Fruit fly (Drosophila melanogaster) whole organism, embryonic: Measurements from ENCODE around the gene CG14013.

ENCODE experiments used
- Aef1 ChIP-seq: fragments of 200-800 bp; sonication (Bioruptor generic); IDR thresholded peaks from 3 replicates; pipeline ENCODE4 v1.3.6; 2022; ENCODE audit warnings: missing biosample characterization, missing genetic modification characterization
- Atf3 ChIP-seq: fragments of 200-800 bp; sonication (Bioruptor generic); optimal IDR thresholded peaks from 3 replicates; lab custom pipeline; 2016; ENCODE audit warnings: missing biosample characterization, missing genetic modification characterization
- Atf6 ChIP-seq: fragments of 200-800 bp; sonication (Bioruptor generic); IDR thresholded peaks from 2 replicates; pipeline ENCODE4 v1.3.6; 2022; ENCODE audit warnings: missing biosample characterization, missing genetic modification characterization
- CG10366 ChIP-seq: fragments of 200-800 bp; sonication (Bioruptor generic); IDR thresholded peaks from 2 replicates; pipeline ENCODE4 v1.3.6; 2022; ENCODE audit warnings: missing biosample characterization, missing genetic modification characterization
- CG11247 ChIP-seq: fragments of 200-800 bp; sonication (Bioruptor generic); IDR thresholded peaks from 2 replicates; pipeline ENCODE4 v1.3.6; 2022; ENCODE audit warnings: missing biosample characterization, missing genetic modification characterization
- CG11504 ChIP-seq: fragments of 200-800 bp; sonication (Bioruptor generic); optimal IDR thresholded peaks from 3 replicates; lab custom pipeline; 2019; ENCODE audit warnings: missing biosample characterization, mild to moderate bottlenecking, missing genetic modification characterization, moderate library complexity
- CG11560 ChIP-seq: fragments of 200-800 bp; sonication (Bioruptor generic); IDR thresholded peaks from 3 replicates; pipeline ENCODE4 v1.3.6; 2022; ENCODE audit warnings: missing biosample characterization, missing genetic modification characterization
- CG1233 ChIP-seq: fragments of 200-800 bp; sonication (Bioruptor generic); optimal IDR thresholded peaks from 4 replicates; lab custom pipeline; 2018; ENCODE audit warnings: missing biosample characterization, mild to moderate bottlenecking, missing genetic modification characterization
- CG12942 ChIP-seq: fragments of 200-800 bp; sonication (Bioruptor generic); optimal IDR thresholded peaks from 3 replicates; lab custom pipeline; 2016; ENCODE audit warnings: missing biosample characterization, missing genetic modification characterization
- CG13894 ChIP-seq: fragments of 200-800 bp; sonication (Bioruptor generic); optimal IDR thresholded peaks from 3 replicates; lab custom pipeline; 2018; ENCODE audit warnings: missing biosample characterization, mild to moderate bottlenecking, missing genetic modification characterization, moderate library complexity
- CG14441 ChIP-seq: fragments of 200-800 bp; sonication (Bioruptor generic); IDR thresholded peaks from 2 replicates; pipeline ENCODE4 v1.3.6; 2022; ENCODE audit warnings: missing biosample characterization, missing genetic modification characterization
- CG14710 ChIP-seq: fragments of 200-800 bp; sonication (Bioruptor generic); optimal IDR thresholded peaks from 3 replicates; lab custom pipeline; 2019; ENCODE audit warnings: missing biosample characterization, mild to moderate bottlenecking, missing genetic modification characterization, moderate library complexity
- CG15479 ChIP-seq: fragments of 200-800 bp; sonication (Bioruptor generic); optimal IDR thresholded peaks from 3 replicates; lab custom pipeline; 2019; ENCODE audit warnings: missing biosample characterization, mild to moderate bottlenecking, missing genetic modification characterization, moderate library complexity
- CG18476 ChIP-seq: fragments of 200-800 bp; sonication (Bioruptor generic); optimal IDR thresholded peaks from 2 replicates; lab custom pipeline; 2016; ENCODE audit warnings: missing biosample characterization, mild to moderate bottlenecking, missing genetic modification characterization
- CG31365 ChIP-seq: fragments of 200-800 bp; sonication (Bioruptor generic); optimal IDR thresholded peaks from 2 replicates; lab custom pipeline; 2018; ENCODE audit warnings: missing biosample characterization, mild to moderate bottlenecking, missing genetic modification characterization
- CG31388 ChIP-seq: fragments of 200-800 bp; sonication (Bioruptor generic); optimal IDR thresholded peaks from 2 replicates; lab custom pipeline; 2016; ENCODE audit warnings: missing biosample characterization, missing genetic modification characterization
- CG42726 ChIP-seq: fragments of 200-800 bp; sonication (Bioruptor generic); IDR thresholded peaks from 2 replicates; pipeline ENCODE4 v1.3.6; 2022; ENCODE audit warnings: missing biosample characterization, missing genetic modification characterization; ENCODE audit not compliant: partially characterized antibody
- CG6654 ChIP-seq: fragments of 200-800 bp; sonication (Bioruptor generic); optimal IDR thresholded peaks from 2 replicates; lab custom pipeline; 2017; ENCODE audit warnings: missing biosample characterization, mild to moderate bottlenecking, missing genetic modification characterization
- CG7271 ChIP-seq: fragments of 200-800 bp; sonication (Bioruptor generic); optimal IDR thresholded peaks from 2 replicates; lab custom pipeline; 2018; ENCODE audit warnings: missing biosample characterization, mild to moderate bottlenecking, missing genetic modification characterization, moderate library complexity
- D ChIP-seq, 2 experiments: fragments of 200-800 bp in 1 of 2; fragments of >200 bp in 1 of 2; sonication (Bioruptor generic) in 1 of 2; optimal IDR thresholded peaks; 2 replicates in 1 of 2; 3 replicates in 1 of 2; lab custom pipeline; 2017; ENCODE audit warnings: mild to moderate bottlenecking in 1 of 2, missing biosample characterization in 1 of 2, missing genetic modification characterization in 1 of 2, missing genetic modification reagents in 1 of 2
- E2f2 ChIP-seq: fragments of 200-800 bp; sonication (Bioruptor generic); IDR thresholded peaks from 2 replicates; pipeline ENCODE4 v1.3.6; 2022; ENCODE audit warnings: missing biosample characterization, missing genetic modification characterization
- Ets65A ChIP-seq: fragments of 200-800 bp; sonication (Bioruptor generic); peaks from one replicate; lab custom pipeline; 2016; ENCODE audit warnings: missing biosample characterization, missing genetic modification characterization
- Fer1 ChIP-seq: fragments of 200-800 bp; sonication (Bioruptor generic); optimal IDR thresholded peaks from 2 replicates; lab custom pipeline; 2017; ENCODE audit warnings: missing biosample characterization, mild to moderate bottlenecking, missing genetic modification characterization
- GATAe ChIP-seq: fragments of 200-800 bp; sonication (Bioruptor generic); conservative IDR thresholded peaks from 2 replicates; pipeline ENCODE4 v1.3.6; 2022; ENCODE audit warnings: missing biosample characterization, missing genetic modification characterization
- Gug ChIP-seq: fragments of 200-800 bp; sonication (Bioruptor generic); IDR thresholded peaks from 4 replicates; pipeline ENCODE4 v1.3.6; 2022; ENCODE audit warnings: missing biosample characterization, missing genetic modification characterization
- H15 ChIP-seq: fragments of 200-800 bp; sonication (Bioruptor generic); IDR thresholded peaks from 3 replicates; pipeline ENCODE4 v1.3.6; 2022; ENCODE audit warnings: missing biosample characterization, missing genetic modification characterization
- HLH3B ChIP-seq: fragments of 200-800 bp; sonication (Bioruptor generic); IDR thresholded peaks from 2 replicates; pipeline ENCODE4 v1.3.6; 2022; ENCODE audit warnings: missing biosample characterization, missing genetic modification characterization
- NC2α ChIP-seq: fragments of 200-800 bp; sonication (Bioruptor generic); optimal IDR thresholded peaks from 2 replicates; lab custom pipeline; 2016; ENCODE audit warnings: missing biosample characterization, missing genetic modification characterization
- NFAT ChIP-seq: fragments of 200-800 bp; sonication (Bioruptor generic); IDR thresholded peaks from 2 replicates; pipeline ENCODE4 v1.3.6; 2022; ENCODE audit warnings: missing biosample characterization, missing genetic modification characterization
- NfI ChIP-seq: fragments of 200-800 bp; sonication (Bioruptor generic); optimal IDR thresholded peaks from 3 replicates; lab custom pipeline; 2018; ENCODE audit warnings: missing biosample characterization, mild to moderate bottlenecking, missing genetic modification characterization, moderate library complexity
- Rx ChIP-seq: fragments of 200-800 bp; sonication (Bioruptor generic); IDR thresholded peaks from 2 replicates; pipeline ENCODE4 v1.3.6; 2022; ENCODE audit warnings: missing biosample characterization, missing genetic modification characterization
- Scr ChIP-seq: fragments of 200-800 bp; sonication (Bioruptor generic); IDR thresholded peaks from 2 replicates; pipeline ENCODE4 v1.3.6; 2022; ENCODE audit warnings: missing biosample characterization, missing genetic modification characterization; ENCODE audit not compliant: partially characterized antibody
- bigmax ChIP-seq: fragments of 200-800 bp; sonication (Bioruptor generic); optimal IDR thresholded peaks from 2 replicates; lab custom pipeline; 2018; ENCODE audit warnings: missing biosample characterization, mild to moderate bottlenecking, missing genetic modification characterization
- btn ChIP-seq: fragments of 200-800 bp; sonication (Bioruptor generic); optimal IDR thresholded peaks from 2 replicates; lab custom pipeline; 2016; ENCODE audit warnings: missing biosample characterization, missing genetic modification characterization
- ci ChIP-seq: fragments of 200-800 bp; sonication (Bioruptor generic); IDR thresholded peaks from 3 replicates; pipeline ENCODE4 v1.3.6; 2022; ENCODE audit warnings: missing biosample characterization, missing genetic modification characterization
- dmrt99B ChIP-seq: fragments of 200-800 bp; sonication (Bioruptor generic); optimal IDR thresholded peaks from 2 replicates; lab custom pipeline; 2018; ENCODE audit warnings: missing biosample characterization, mild to moderate bottlenecking, missing genetic modification characterization, moderate library complexity
- gce ChIP-seq: fragments of 200-800 bp; sonication (Bioruptor generic); IDR thresholded peaks from 3 replicates; pipeline ENCODE4 v1.3.6; 2022; ENCODE audit warnings: missing biosample characterization, missing genetic modification characterization
- gem ChIP-seq: fragments of 200-800 bp; sonication (Bioruptor generic); optimal IDR thresholded peaks from 2 replicates; lab custom pipeline; 2019; ENCODE audit warnings: missing biosample characterization, mild to moderate bottlenecking, missing genetic modification characterization, moderate library complexity
- gt ChIP-seq: fragments of 200-800 bp; sonication (Bioruptor generic); IDR thresholded peaks from 2 replicates; pipeline ENCODE4 v1.3.6; 2022; ENCODE audit warnings: missing biosample characterization, missing genetic modification characterization
- hth ChIP-seq: fragments of >200 bp; optimal IDR thresholded peaks from 2 replicates; lab custom pipeline; 2017; ENCODE audit warnings: inconsistent platforms
- lmd ChIP-seq: fragments of 200-800 bp; sonication (Bioruptor generic); IDR thresholded peaks from 2 replicates; pipeline ENCODE4 v1.3.6; 2022; ENCODE audit warnings: missing biosample characterization, missing genetic modification characterization
- lov ChIP-seq, 2 experiments: fragments of 200-800 bp in 1 of 2; fragments of >200 bp in 1 of 2; sonication (Bioruptor generic) in 1 of 2; IDR thresholded peaks in 1 of 2; optimal IDR thresholded peaks in 1 of 2; 2 replicates in 1 of 2; 3 replicates in 1 of 2; pipeline versions ENCODE4 v1.3.6 to Lab custom; 2017 to 2022; ENCODE audit warnings: missing biosample characterization in 1 of 2, missing genetic modification characterization in 1 of 2
- maf-S ChIP-seq: fragments of 200-800 bp; sonication (Bioruptor generic); optimal IDR thresholded peaks from 2 replicates; lab custom pipeline; 2016; ENCODE audit warnings: missing biosample characterization, missing genetic modification characterization
- peb ChIP-seq: fragments of 200-800 bp; sonication (Bioruptor generic); IDR thresholded peaks from 2 replicates; pipeline ENCODE4 v1.3.6; 2022; ENCODE audit warnings: missing biosample characterization, missing genetic modification characterization
- phol ChIP-seq: fragments of 200-800 bp; sonication (Bioruptor generic); optimal IDR thresholded peaks from 3 replicates; lab custom pipeline; 2018; ENCODE audit warnings: missing biosample characterization, mild to moderate bottlenecking, missing genetic modification characterization, moderate library complexity
- psq ChIP-seq: fragments of 200-800 bp; sonication (Bioruptor generic); optimal IDR thresholded peaks from 2 replicates; lab custom pipeline; 2017; ENCODE audit warnings: missing biosample characterization, missing genetic modification characterization
- pum ChIP-seq: fragments of 200-800 bp; sonication (Bioruptor generic); optimal IDR thresholded peaks from 2 replicates; lab custom pipeline; 2016; ENCODE audit warnings: missing biosample characterization, missing genetic modification characterization
- row ChIP-seq: fragments of 200-800 bp; sonication (Bioruptor generic); IDR thresholded peaks from 3 replicates; pipeline ENCODE4 v1.3.6; 2022; ENCODE audit warnings: missing biosample characterization, missing genetic modification characterization
- run ChIP-seq: fragments of 200-800 bp; sonication (Bioruptor generic); optimal IDR thresholded peaks from 3 replicates; lab custom pipeline; 2018; ENCODE audit warnings: missing biosample characterization, mild to moderate bottlenecking, missing genetic modification characterization
- yki ChIP-seq: fragments of >200 bp; optimal IDR thresholded peaks from 3 replicates; lab custom pipeline; 2018
- z ChIP-seq: fragments of 200-800 bp; sonication (Bioruptor generic); IDR thresholded peaks from 3 replicates; pipeline ENCODE4 v1.3.6; 2022; ENCODE audit warnings: missing biosample characterization, missing genetic modification characterization
- zfh1 ChIP-seq: fragments of 200-800 bp; sonication (Bioruptor generic); IDR thresholded peaks from 3 replicates; pipeline ENCODE4 v1.3.6; 2022; ENCODE audit warnings: missing biosample characterization, missing genetic modification characterization

Gene CG14013

dm6 chr2L:5567103-5567502 is 13.5 kb upstream of the CG14013 start (continued):
- no peak for TF ChIP-seq Gug (GFP tag; lab: Robert Waterston, UW)
- TF ChIP-seq gt (GFP tag; lab: Robert Waterston, UW), result no peak
- no peak for TF ChIP-seq zfh1 (GFP tag; lab: Robert Waterston, UW)
- peak; percentile 34 for TF ChIP-seq dmrt99B (tag; lab: Kevin White, UChicago)
- peak; percentile 4 for TF ChIP-seq phol (tag; lab: Kevin White, UChicago)
- no peak; the same call in 1 of the 2 replicates for TF ChIP-seq E2f2
- no peak for TF ChIP-seq NFAT
- TF ChIP-seq CG11504 (tag; lab: Kevin White, UChicago), result peak; percentile 37
- no peak for TF ChIP-seq GATAe (GFP tag; lab: Robert Waterston, UW)
- TF ChIP-seq run, result no peak
- TF ChIP-seq CG6654 (GFP tag; lab: Kevin White, UChicago), result no peak
- no peak for TF ChIP-seq CG11560 (tag; lab: Robert Waterston, UW)
- TF ChIP-seq CG1233, result no peak
- 0 out of 3 replicates have a peak, but pooled peaks have one; percentile 18 for TF ChIP-seq Aef1
- TF ChIP-seq CG14710 (tag; lab: Kevin White, UChicago), result no peak
- no peak for TF ChIP-seq CG31388 (GFP tag; lab: Kevin White, UChicago)
- TF ChIP-seq NC2α (GFP tag; lab: Kevin White, UChicago), result no peak
- no peak for TF ChIP-seq Fer1 (GFP tag; lab: Kevin White, UChicago)
- TF ChIP-seq Atf3 (GFP tag; lab: Kevin White, UChicago), result no peak
- TF ChIP-seq pum, result no peak
- TF ChIP-seq CG12942, result no peak
- no peak for TF ChIP-seq CG31365 (tag; lab: Kevin White, UChicago)
- TF ChIP-seq bigmax (GFP tag; lab: Kevin White, UChicago), result no peak
- no peak for TF ChIP-seq psq (GFP tag; lab: Kevin White, UChicago)
- no peak for TF ChIP-seq CG15479 (GFP tag; lab: Kevin White, UChicago)
- peak; percentile 52; the same call in 2 of the 3 replicates for TF ChIP-seq row (GFP tag; lab: Robert Waterston, UW)
- no peak for TF ChIP-seq NfI (GFP tag; lab: Kevin White, UChicago)
- 0 out of 3 replicates have a peak, but pooled peaks have one; percentile 35 for TF ChIP-seq H15
- TF ChIP-seq CG11247 (GFP tag; lab: Robert Waterston, UW), result no peak
- TF ChIP-seq HLH3B (GFP tag; lab: Robert Waterston, UW), result 0 out of 2 replicates have a peak, but pooled peaks have one; percentile 12
- no peak for TF ChIP-seq ci (GFP tag; lab: Robert Waterston, UW)
- TF ChIP-seq CG42726, result no peak
- TF ChIP-seq gce (GFP tag; lab: Robert Waterston, UW), result no peak
- TF ChIP-seq btn (GFP tag; lab: Kevin White, UChicago), result no peak
- TF ChIP-seq CG13894, result no peak
- TF ChIP-seq CG7271 (tag; lab: Kevin White, UChicago), result no peak
- TF ChIP-seq lmd, result no peak
- no peak for TF ChIP-seq D (optimal IDR thresholded peaks at IDR 0.05; lab: Kevin White, UChicago)
- TF ChIP-seq D (GFP tag; optimal IDR thresholded peaks at IDR 0.05; lab: Kevin White, UChicago), result no peak
- TF ChIP-seq Rx (GFP tag; lab: Robert Waterston, UW), result no peak
- no peak; the same call in 1 of the 2 replicates for TF ChIP-seq Atf6 (GFP tag; lab: Robert Waterston, UW)
- TF ChIP-seq hth (lab: Kevin White, UChicago), result no peak
- TF ChIP-seq gem (tag; lab: Kevin White, UChicago), result peak; percentile 41
- TF ChIP-seq Scr (GFP tag; lab: Robert Waterston, UW), result no peak
- TF ChIP-seq yki (lab: Kevin White, UChicago), result no peak
- TF ChIP-seq Ets65A (GFP tag; lab: Kevin White, UChicago), result peak; percentile 12
- TF ChIP-seq CG18476 (GFP tag; lab: Kevin White, UChicago), result no peak
- no peak for TF ChIP-seq lov (optimal IDR thresholded peaks at IDR 0.05; lab: Kevin White, UChicago)
- TF ChIP-seq lov (GFP tag; IDR thresholded peaks at IDR 0.05; lab: Robert Waterston, UW), result no peak
- no peak for TF ChIP-seq maf-S (GFP tag; lab: Kevin White, UChicago)
- no peak; the same call in 1 of the 2 replicates for TF ChIP-seq CG10366
- TF ChIP-seq CG14441, result 0 out of 2 replicates have a peak, but pooled peaks have one; percentile 34
- TF ChIP-seq z (GFP tag; lab: Robert Waterston, UW), result 0 out of 3 replicates have a peak, but pooled peaks have one; percentile 36
- TF ChIP-seq peb (GFP tag; lab: Robert Waterston, UW), result no peak
